Worm (Caenorhabditis elegans) whole organism, L4 larva: ENCODE measurements around the gene leo-1.

Source experiments
- F10B5.3 ChIP-seq: sonication (generic microtip); optimal IDR thresholded peaks from 2 replicates; lab custom pipeline; 2016; ENCODE audit warnings: mild to moderate bottlenecking, missing genetic modification characterization, missing compliant biosample characterization
- F26F4.8 ChIP-seq: fragments of 200-800 bp; sonication (Bioruptor generic); conservative IDR thresholded peaks from 2 replicates; pipeline ENCODE4 v1.3.6; 2022; ENCODE audit warnings: missing genetic modification characterization, missing compliant biosample characterization
- ZK546.5 ChIP-seq, 2 experiments: sonication (generic microtip); optimal IDR thresholded peaks; 2 replicates each; lab custom pipeline; 2017; ENCODE audit warnings: missing biosample characterization in 2 of 2, missing genetic modification characterization in 2 of 2
- attf-4 ChIP-seq: sonication (generic microtip); optimal IDR thresholded peaks from 3 replicates; lab custom pipeline; 2017; ENCODE audit warnings: missing biosample characterization, missing genetic modification characterization
- ceh-20 ChIP-seq: fragments of 200-800 bp; sonication (Bioruptor generic); IDR thresholded peaks from 2 replicates; pipeline ENCODE4 v1.3.6; 2022; ENCODE audit warnings: missing genetic modification reagents, missing genetic modification characterization, missing compliant biosample characterization
- ceh-28 ChIP-seq: fragments of 150-350 bp; optimal IDR thresholded peaks from 2 replicates; lab custom pipeline; 2014; ENCODE audit warnings: missing biosample characterization, missing genetic modification reagents, missing genetic modification characterization
- ceh-32 ChIP-seq: sonication (generic microtip); optimal IDR thresholded peaks from 2 replicates; lab custom pipeline; 2016; ENCODE audit warnings: mild to moderate bottlenecking, missing genetic modification characterization, missing compliant biosample characterization; ENCODE audit not compliant: poor library complexity
- cey-2 ChIP-seq: sonication (generic microtip); optimal IDR thresholded peaks from 3 replicates; lab custom pipeline; 2017; ENCODE audit warnings: missing genetic modification characterization, mild to moderate bottlenecking, missing compliant biosample characterization, antibody characterized with exemption, borderline replicate concordance; ENCODE audit not compliant: insufficient read depth
- daf-16 ChIP-seq, 3 experiments: sonication (generic microtip); optimal IDR thresholded peaks; 2 replicates each; lab custom pipeline; 2016 to 2017; ENCODE audit warnings: missing genetic modification characterization in 3 of 3, missing genetic modification reagents in 3 of 3, mild to moderate bottlenecking in 2 of 3, missing compliant biosample characterization in 2 of 3, missing biosample characterization in 1 of 3, moderate library complexity in 1 of 3
- dmd-6 ChIP-seq: fragments of 200-800 bp; sonication (Bioruptor generic); IDR thresholded peaks from 2 replicates; pipeline ENCODE4 v1.3.6; 2022; ENCODE audit warnings: missing genetic modification reagents, missing genetic modification characterization, missing compliant biosample characterization
- dmd-8 ChIP-seq: fragments of 200-800 bp; sonication (Bioruptor generic); IDR thresholded peaks from 2 replicates; pipeline ENCODE4 v1.3.6; 2022; ENCODE audit warnings: missing genetic modification characterization, missing compliant biosample characterization
- dpl-1 ChIP-seq: fragments of 150-350 bp; optimal IDR thresholded peaks from 2 replicates; lab custom pipeline; 2014; ENCODE audit warnings: missing biosample characterization, missing genetic modification reagents, missing genetic modification characterization
- dve-1 ChIP-seq: sonication (generic microtip); optimal IDR thresholded peaks from 2 replicates; lab custom pipeline; 2017; ENCODE audit warnings: antibody characterized with exemption, mild to moderate bottlenecking, missing genetic modification characterization, missing compliant biosample characterization; ENCODE audit not compliant: insufficient read depth
- fos-1 ChIP-seq: fragments of 150-350 bp; optimal IDR thresholded peaks from 2 replicates; lab custom pipeline; 2014; ENCODE audit warnings: missing biosample characterization, missing genetic modification characterization
- gei-8 ChIP-seq: fragments of 200-800 bp; sonication (Bioruptor generic); optimal IDR thresholded peaks from 2 replicates; lab custom pipeline; 2018; ENCODE audit warnings: mild to moderate bottlenecking, missing genetic modification characterization, missing compliant biosample characterization
- hif-1 ChIP-seq, 2 experiments: sonication (generic microtip); optimal IDR thresholded peaks; 2 replicates each; lab custom pipeline; 2016 to 2017; ENCODE audit warnings: missing compliant biosample characterization in 2 of 2, missing genetic modification characterization in 2 of 2, missing genetic modification reagents in 2 of 2, missing genotype in 2 of 2, mild to moderate bottlenecking in 1 of 2
- hlh-11 ChIP-seq: fragments of 200-800 bp; sonication (Bioruptor generic); optimal IDR thresholded peaks from 2 replicates; lab custom pipeline; 2018; ENCODE audit warnings: mild to moderate bottlenecking, missing genetic modification characterization, missing compliant biosample characterization
- hlh-30 ChIP-seq: sonication (generic microtip); optimal IDR thresholded peaks from 2 replicates; lab custom pipeline; 2017; ENCODE audit warnings: antibody characterized with exemption, mild to moderate bottlenecking, missing genetic modification characterization, missing compliant biosample characterization; ENCODE audit not compliant: insufficient read depth
- hmg-1.1 ChIP-seq: fragments of 200-800 bp; sonication (Bioruptor generic); IDR thresholded peaks from 2 replicates; pipeline ENCODE4 v1.3.6; 2022; ENCODE audit warnings: missing genetic modification reagents, missing genetic modification characterization, missing compliant biosample characterization
- jun-1 ChIP-seq: fragments of 150-350 bp; optimal IDR thresholded peaks from 2 replicates; lab custom pipeline; 2014; ENCODE audit warnings: missing biosample characterization, missing genetic modification reagents, missing genetic modification characterization
- lin-1 ChIP-seq: fragments of 200-800 bp; sonication (Bioruptor generic); IDR thresholded peaks from 2 replicates; pipeline ENCODE4 v1.3.6; 2022; ENCODE audit warnings: missing genetic modification reagents, missing genetic modification characterization, missing compliant biosample characterization
- lin-29 ChIP-seq: fragments of 200-800 bp; sonication (Bioruptor generic); IDR thresholded peaks from 2 replicates; pipeline ENCODE4 v1.3.6; 2022; ENCODE audit warnings: missing genetic modification reagents, missing genetic modification characterization, missing compliant biosample characterization
- lin-38 ChIP-seq: fragments of 200-800 bp; sonication (Bioruptor generic); IDR thresholded peaks from 2 replicates; pipeline ENCODE4 v1.3.6; 2022; ENCODE audit warnings: missing genetic modification reagents, missing genetic modification characterization, missing compliant biosample characterization
- lir-3 ChIP-seq: sonication (generic microtip); optimal IDR thresholded peaks from 2 replicates; lab custom pipeline; 2016; ENCODE audit warnings: mild to moderate bottlenecking, missing genetic modification characterization, missing compliant biosample characterization
- madf-9 ChIP-seq: fragments of 200-800 bp; sonication (Bioruptor generic); conservative IDR thresholded peaks from 2 replicates; pipeline ENCODE4 v1.3.6; 2022; ENCODE audit warnings: missing genetic modification reagents, missing genetic modification characterization, missing compliant biosample characterization
- mdl-1 ChIP-seq, 2 experiments: fragments of 150-350 bp in 1 of 2; sonication (generic microtip) in 1 of 2; optimal IDR thresholded peaks; 2 replicates each; lab custom pipeline; 2014 to 2017; ENCODE audit warnings: missing biosample characterization in 2 of 2, missing genetic modification characterization in 2 of 2
- mep-1 ChIP-seq: fragments of 150-350 bp; sonication (generic microtip); optimal IDR thresholded peaks from 3 replicates; lab custom pipeline; 2014; ENCODE audit warnings: missing biosample characterization, missing genetic modification characterization
- mxl-2 ChIP-seq: fragments of 200-800 bp; sonication (Bioruptor generic); conservative IDR thresholded peaks from 2 replicates; pipeline ENCODE4 v1.3.6; 2022; ENCODE audit warnings: missing genetic modification reagents, missing genetic modification characterization, missing compliant biosample characterization
- mxl-3 ChIP-seq: fragments of 200-800 bp; sonication (Bioruptor generic); optimal IDR thresholded peaks from 2 replicates; lab custom pipeline; 2018; ENCODE audit warnings: mild to moderate bottlenecking, missing genetic modification characterization, missing compliant biosample characterization
- nhr-237 ChIP-seq: sonication (generic microtip); optimal IDR thresholded peaks from 2 replicates; lab custom pipeline; 2017; ENCODE audit warnings: missing biosample characterization, missing genetic modification characterization
- php-3 ChIP-seq: fragments of 200-800 bp; sonication (Bioruptor generic); IDR thresholded peaks from 2 replicates; pipeline ENCODE4 v1.3.6; 2022; ENCODE audit warnings: missing genetic modification reagents, missing genetic modification characterization, missing compliant biosample characterization
- pqm-1 ChIP-seq: sonication (generic microtip); optimal IDR thresholded peaks from 2 replicates; lab custom pipeline; 2017; ENCODE audit warnings: missing biosample characterization, missing genetic modification characterization
- rbr-2 ChIP-seq: sonication (generic microtip); optimal IDR thresholded peaks from 2 replicates; lab custom pipeline; 2016; ENCODE audit warnings: missing genotype, missing genetic modification characterization, missing compliant biosample characterization
- skn-1 ChIP-seq: fragments of 150-350 bp; optimal IDR thresholded peaks from 2 replicates; lab custom pipeline; 2014; ENCODE audit warnings: missing biosample characterization, missing genetic modification characterization
- snpc-1.2 ChIP-seq: fragments of 200-800 bp; sonication (Bioruptor generic); IDR thresholded peaks from 2 replicates; pipeline ENCODE4 v1.3.6; 2022; ENCODE audit warnings: missing genetic modification reagents, missing genetic modification characterization, missing compliant biosample characterization
- snpc-4 ChIP-seq: fragments of 150-350 bp; optimal IDR thresholded peaks from 2 replicates; lab custom pipeline; 2014; ENCODE audit warnings: missing biosample characterization, missing genetic modification characterization
- tag-97 ChIP-seq: fragments of 200-800 bp; sonication (Bioruptor generic); IDR thresholded peaks from 2 replicates; pipeline ENCODE4 v1.3.6; 2022; ENCODE audit warnings: missing genetic modification characterization, missing compliant biosample characterization
- unc-130 ChIP-seq: sonication (generic microtip); optimal IDR thresholded peaks from 2 replicates; lab custom pipeline; 2016; ENCODE audit warnings: missing genetic modification reagents, missing genetic modification characterization, missing compliant biosample characterization
- unc-62 ChIP-seq, 3 experiments: fragments of 150-350 bp in 1 of 3; sonication (generic microtip); optimal IDR thresholded peaks in 2 of 3; peaks in 1 of 3; 1 replicate in 1 of 3; 2 replicates in 2 of 3; lab custom pipeline; 2014 to 2017; ENCODE audit warnings: missing biosample characterization in 3 of 3, missing genetic modification characterization in 3 of 3, missing genetic modification reagents in 3 of 3, missing genotype in 1 of 3
- vab-7 ChIP-seq: fragments of 200-800 bp; sonication (Bioruptor generic); IDR thresholded peaks from 2 replicates; pipeline ENCODE4 v1.3.6; 2022; ENCODE audit warnings: missing genetic modification reagents, missing genetic modification characterization, missing compliant biosample characterization
- zag-1 ChIP-seq: fragments of 150-350 bp; optimal IDR thresholded peaks from 2 replicates; lab custom pipeline; 2014; ENCODE audit warnings: missing biosample characterization, missing genetic modification characterization
- zip-11 ChIP-seq: fragments of 200-800 bp; sonication (Bioruptor generic); IDR thresholded peaks from 2 replicates; pipeline ENCODE4 v1.3.6; 2022; ENCODE audit warnings: missing genetic modification characterization, missing compliant biosample characterization

The leo-1 gene

ce11 chrIV:11317119-11317518 is 12.1 kb downstream of the leo-1 start, which contains the start of gene gspd-1:
gspd-1 (plus strand) TSS chrIV:11317419.
- TF ChIP-seq cey-2 (tag; lab: Kevin White, UChicago) (no peak), mdl-1 (tag; optimal IDR thresholded peaks at IDR 0.05; lab: Kevin White, UChicago) (no peak), attf-4 (tag; lab: Kevin White, UChicago) (no peak)

ce11 chrIV:11316640-11317039 is 12.5 kb downstream of the leo-1 start:
- TF ChIP-seq jun-1 (tag; lab: Kevin White, UChicago) (no peak), unc-62 (GFP tag; optimal IDR thresholded peaks at IDR 0.05 in 1 of 2; lab: Kevin White, UChicago) (peak in 1 of 2 experiments; percentile 85), unc-62 (tag; optimal IDR thresholded peaks at IDR 0.05; lab: Kevin White, UChicago) (no peak)

- TF ChIP-seq gei-8 (GFP tag; lab: Kevin White, UChicago) (no peak), attf-4 (tag; lab: Kevin White, UChicago) (no peak), snpc-4 (tag; lab: Kevin White, UChicago) (no peak), php-3 (GFP tag; lab: Robert Waterston, UW) (no peak)
Measured at ce11 chrIV:11316106-11316505, 13.1 kb downstream of the leo-1 start.

ce11 chrIV:11315688-11316087 is 13.5 kb downstream of the leo-1 start:
- no peak for TF ChIP-seq lin-1
- TF ChIP-seq, all 104 proteins: peak for 0

- TF ChIP-seq hmg-1.1 (GFP tag; lab: Robert Waterston, UW), result no peak
- TF ChIP-seq zip-11, result no peak
- no peak for TF ChIP-seq lin-29 (GFP tag; lab: Robert Waterston, UW)
- TF ChIP-seq nhr-237 (tag; lab: Kevin White, UChicago), result no peak
- no peak for TF ChIP-seq snpc-1.2 (GFP tag; lab: Robert Waterston, UW)
- TF ChIP-seq hif-1 (tag; optimal IDR thresholded peaks at IDR 0.05; lab: Kevin White, UChicago), result peak in 1 of 2 experiments; percentile 72
- peak; percentile 74 for TF ChIP-seq unc-130
- peak; percentile 63 for TF ChIP-seq dve-1 (tag; lab: Kevin White, UChicago)
- TF ChIP-seq lir-3, result no peak
- no peak for TF ChIP-seq tag-97
- TF ChIP-seq fos-1 (tag; lab: Kevin White, UChicago), result no peak
- no peak for TF ChIP-seq vab-7 (GFP tag; lab: Robert Waterston, UW)
- peak; percentile 59 for TF ChIP-seq dpl-1
- TF ChIP-seq lin-38, result peak; percentile 43
- no peak for TF ChIP-seq daf-16 (GFP tag; optimal IDR thresholded peaks at IDR 0.05; lab: Kevin White, UChicago)
- peak; percentile 62 for TF ChIP-seq daf-16 (tag; optimal IDR thresholded peaks at IDR 0.05; lab: Kevin White, UChicago)
- no peak for TF ChIP-seq mxl-3
- peak; percentile 46 for TF ChIP-seq mep-1 (tag; lab: Kevin White, UChicago)
- no peak for TF ChIP-seq dmd-8 (GFP tag; lab: Robert Waterston, UW)
- no peak for TF ChIP-seq cey-2 (tag; lab: Kevin White, UChicago)
- TF ChIP-seq dmd-6, result peak; percentile 23; the same call in 1 of the 2 replicates
- no peak for TF ChIP-seq hlh-11 (tag; lab: Kevin White, UChicago)
- peak; percentile 32 for TF ChIP-seq hlh-30 (tag; lab: Kevin White, UChicago)
- TF ChIP-seq rbr-2 (tag; lab: Kevin White, UChicago), result peak; percentile 29
- TF ChIP-seq ceh-28 (tag; lab: Kevin White, UChicago), result no peak
- no peak for TF ChIP-seq mxl-2 (GFP tag; lab: Robert Waterston, UW)
- TF ChIP-seq ZK546.5 (tag; optimal IDR thresholded peaks at IDR 0.05; lab: Kevin White, UChicago), result no peak
- no peak for TF ChIP-seq pqm-1 (tag; lab: Kevin White, UChicago)
- no peak for TF ChIP-seq skn-1 (tag; lab: Kevin White, UChicago)
- TF ChIP-seq ceh-20 (GFP tag; lab: Robert Waterston, UW), result no peak
- no peak for TF ChIP-seq madf-9 (GFP tag; lab: Robert Waterston, UW)
- no peak for TF ChIP-seq gei-8 (GFP tag; lab: Kevin White, UChicago)
- TF ChIP-seq ceh-32 (tag; lab: Kevin White, UChicago), result no peak
- no peak for TF ChIP-seq zag-1 (tag; lab: Kevin White, UChicago)
- TF ChIP-seq F26F4.8 (GFP tag; lab: Robert Waterston, UW), result no peak
- no peak for TF ChIP-seq F10B5.3
Measured at ce11 chrIV:11314885-11315284, 14.3 kb downstream of the leo-1 start, which contains the start of the genes B0035.3, B0035.22 and pfd-4. B0035.3 (minus strand) TSS chrIV:11314998. B0035.22 (plus strand) TSS chrIV:11315153. pfd-4 (plus strand) TSS chrIV:11315207.
